Worm (Caenorhabditis elegans) whole organism, young adult: ENCODE results near the gene ZK512.2.

Experiments
- ceh-27 ChIP-seq: fragments of 200-800 bp; sonication (Bioruptor generic); optimal IDR thresholded peaks from 2 replicates; lab custom pipeline; 2018; ENCODE audit warnings: mild to moderate bottlenecking, missing genetic modification characterization, moderate library complexity, missing compliant biosample characterization
- ceh-79 ChIP-seq: sonication (generic microtip); optimal IDR thresholded peaks from 2 replicates; lab custom pipeline; 2017; ENCODE audit warnings: mild to moderate bottlenecking, missing genetic modification characterization, missing compliant biosample characterization
- let-526 ChIP-seq: fragments of 200-800 bp; sonication (Bioruptor generic); IDR thresholded peaks from 2 replicates; pipeline ENCODE4 v1.3.6; 2022; ENCODE audit warnings: missing genetic modification reagents, missing genetic modification characterization, missing compliant biosample characterization
- lin-35 ChIP-seq, 3 experiments: fragments of 150-350 bp in 2 of 3; sonication (generic microtip) in 1 of 3; optimal IDR thresholded peaks; 2 replicates each; lab custom pipeline; 2014 to 2018; ENCODE audit warnings: missing biosample characterization in 3 of 3, missing genetic modification characterization in 3 of 3, missing genetic modification reagents in 3 of 3
- lin-54 ChIP-seq: fragments of 200-800 bp; sonication (Bioruptor generic); optimal IDR thresholded peaks from 2 replicates; lab custom pipeline; 2018; ENCODE audit warnings: mild to moderate bottlenecking, missing genetic modification characterization, missing compliant biosample characterization

- TF ChIP-seq lin-35 (GFP tag; optimal IDR thresholded peaks at IDR 0.05; lab: Kevin White, UChicago) (no peak), ceh-79 (no peak), let-526 (GFP tag; lab: Robert Waterston, UW) (no peak), ceh-27 (no peak), lin-54 (no peak)
Observed at ce11 chrIII:9143911-9144310, 683 bp downstream of the ZK512.2 start, which contains the start of gene ZK512.11.
